Worm (Caenorhabditis elegans) whole organism, mixed stage, embryonic: ENCODE measurements around the gene B0034.4.
A peak's percentile ranks its signal among the peaks of the same experiment; 100 is the strongest.

Experiments used
- M03D4.4 ChIP-seq: sonication (generic microtip); optimal IDR thresholded peaks from 2 replicates; lab custom pipeline; 2017; ENCODE audit warnings: mild to moderate bottlenecking, missing genetic modification characterization, missing compliant biosample characterization
- bed-3 ChIP-seq: fragments of 200-800 bp; sonication (Bioruptor generic); optimal IDR thresholded peaks from 3 replicates; lab custom pipeline; 2018; ENCODE audit warnings: mild to moderate bottlenecking, missing genetic modification characterization, moderate library complexity, missing compliant biosample characterization
- ceh-39 ChIP-seq: fragments of 150-350 bp; optimal IDR thresholded peaks from 2 replicates; lab custom pipeline; 2014; ENCODE audit warnings: missing biosample characterization, missing genetic modification characterization
- ceh-43 ChIP-seq: fragments of 200-800 bp; sonication (Bioruptor generic); optimal IDR thresholded peaks from 2 replicates; lab custom pipeline; 2018; ENCODE audit warnings: mild to moderate bottlenecking, missing genetic modification characterization, moderate library complexity, missing compliant biosample characterization
- ceh-83 ChIP-seq: fragments of 200-800 bp; sonication (Bioruptor generic); optimal IDR thresholded peaks from 2 replicates; lab custom pipeline; 2018; ENCODE audit warnings: mild to moderate bottlenecking, missing genetic modification characterization, missing compliant biosample characterization
- cnd-1 ChIP-seq: fragments of 200-800 bp; sonication (Bioruptor generic); optimal IDR thresholded peaks from 2 replicates; lab custom pipeline; 2018; ENCODE audit warnings: mild to moderate bottlenecking, missing genetic modification characterization, missing compliant biosample characterization
- drap-1 ChIP-seq: fragments of 200-800 bp; sonication (Bioruptor generic); optimal IDR thresholded peaks from 3 replicates; lab custom pipeline; 2018; ENCODE audit warnings: mild to moderate bottlenecking, missing genetic modification characterization, missing compliant biosample characterization
- elt-3 ChIP-seq: fragments of 150-350 bp; optimal IDR thresholded peaks from 2 replicates; lab custom pipeline; 2014; ENCODE audit warnings: missing biosample characterization, missing genetic modification characterization
- flh-1 ChIP-seq: fragments of 200-800 bp; sonication (Bioruptor generic); optimal IDR thresholded peaks from 2 replicates; lab custom pipeline; 2018; ENCODE audit warnings: mild to moderate bottlenecking, missing genetic modification characterization, moderate library complexity, missing compliant biosample characterization
- hlh-1 ChIP-seq: fragments of 150-350 bp; optimal IDR thresholded peaks from 2 replicates; lab custom pipeline; 2014; ENCODE audit warnings: missing biosample characterization, missing genetic modification reagents, missing genetic modification characterization
- lin-13 ChIP-seq: fragments of 150-350 bp; optimal IDR thresholded peaks from 2 replicates; lab custom pipeline; 2014; ENCODE audit warnings: missing biosample characterization, missing genetic modification characterization
- lin-32 ChIP-seq: fragments of 200-800 bp; sonication (Bioruptor generic); optimal IDR thresholded peaks from 2 replicates; lab custom pipeline; 2018; ENCODE audit warnings: mild to moderate bottlenecking, missing genetic modification characterization, missing compliant biosample characterization
- lsy-2 ChIP-seq: fragments of 150-350 bp; optimal IDR thresholded peaks from 2 replicates; lab custom pipeline; 2014; ENCODE audit warnings: missing biosample characterization, missing genetic modification characterization
- mab-5 ChIP-seq: fragments of 150-350 bp; optimal IDR thresholded peaks from 2 replicates; lab custom pipeline; 2014; ENCODE audit warnings: missing biosample characterization, missing genetic modification characterization
- mep-1 ChIP-seq: fragments of 150-350 bp; optimal IDR thresholded peaks from 2 replicates; lab custom pipeline; 2017; ENCODE audit warnings: missing biosample characterization, missing genetic modification reagents, missing genetic modification characterization, inconsistent platforms
- mls-2 ChIP-seq: sonication (generic microtip); optimal IDR thresholded peaks from 2 replicates; lab custom pipeline; 2016; ENCODE audit warnings: mild to moderate bottlenecking, missing genetic modification characterization, moderate library complexity, missing compliant biosample characterization
- nhr-2 ChIP-seq: fragments of 150-350 bp; optimal IDR thresholded peaks from 2 replicates; lab custom pipeline; 2014; ENCODE audit warnings: missing biosample characterization, missing genetic modification characterization
- nhr-237 ChIP-seq: fragments of 150-350 bp; optimal IDR thresholded peaks from 2 replicates; lab custom pipeline; 2014; ENCODE audit warnings: missing biosample characterization, missing genetic modification characterization
- nhr-28 ChIP-seq: fragments of 150-350 bp; optimal IDR thresholded peaks from 2 replicates; lab custom pipeline; 2014; ENCODE audit warnings: missing biosample characterization, missing genetic modification characterization
- pha-4 ChIP-seq: fragments of 150-350 bp; optimal IDR thresholded peaks from 2 replicates; lab custom pipeline; 2018; ENCODE audit warnings: missing biosample characterization, missing genetic modification reagents, missing genetic modification characterization
- sem-2 ChIP-seq: fragments of 200-800 bp; sonication (Bioruptor generic); optimal IDR thresholded peaks from 2 replicates; lab custom pipeline; 2018; ENCODE audit warnings: mild to moderate bottlenecking, missing genetic modification characterization, missing compliant biosample characterization
- snpc-4 ChIP-seq: fragments of 150-350 bp; optimal IDR thresholded peaks from 2 replicates; lab custom pipeline; 2014; ENCODE audit warnings: missing biosample characterization, missing genetic modification characterization
- sptf-1 ChIP-seq: sonication (generic microtip); optimal IDR thresholded peaks from 2 replicates; lab custom pipeline; 2017; ENCODE audit warnings: mild to moderate bottlenecking, missing genetic modification characterization, moderate library complexity, missing compliant biosample characterization
- tbx-8 ChIP-seq: fragments of 200-800 bp; sonication (Bioruptor generic); optimal IDR thresholded peaks from 2 replicates; lab custom pipeline; 2018; ENCODE audit warnings: mild to moderate bottlenecking, missing genetic modification characterization, moderate library complexity, missing compliant biosample characterization
- unc-120 ChIP-seq: sonication (generic microtip); optimal IDR thresholded peaks from 2 replicates; lab custom pipeline; 2017; ENCODE audit warnings: missing genetic modification characterization, missing compliant biosample characterization; ENCODE audit not compliant: poor library complexity, severe bottlenecking
- unc-39 ChIP-seq: fragments of 150-350 bp; optimal IDR thresholded peaks from 2 replicates; lab custom pipeline; 2014; ENCODE audit warnings: missing biosample characterization, missing genetic modification characterization
- unc-62 ChIP-seq: fragments of 150-350 bp; optimal IDR thresholded peaks from 2 replicates; lab custom pipeline; 2014; ENCODE audit warnings: missing biosample characterization, missing genetic modification reagents, missing genetic modification characterization
- zip-8 ChIP-seq: fragments of 150-350 bp; optimal IDR thresholded peaks from 2 replicates; lab custom pipeline; 2014; ENCODE audit warnings: missing biosample characterization, missing genetic modification characterization
- ztf-11 ChIP-seq: fragments of 150-350 bp; optimal IDR thresholded peaks from 2 replicates; lab custom pipeline; 2014; ENCODE audit warnings: missing biosample characterization, missing genetic modification characterization

B0034.4 gene

DNA sequence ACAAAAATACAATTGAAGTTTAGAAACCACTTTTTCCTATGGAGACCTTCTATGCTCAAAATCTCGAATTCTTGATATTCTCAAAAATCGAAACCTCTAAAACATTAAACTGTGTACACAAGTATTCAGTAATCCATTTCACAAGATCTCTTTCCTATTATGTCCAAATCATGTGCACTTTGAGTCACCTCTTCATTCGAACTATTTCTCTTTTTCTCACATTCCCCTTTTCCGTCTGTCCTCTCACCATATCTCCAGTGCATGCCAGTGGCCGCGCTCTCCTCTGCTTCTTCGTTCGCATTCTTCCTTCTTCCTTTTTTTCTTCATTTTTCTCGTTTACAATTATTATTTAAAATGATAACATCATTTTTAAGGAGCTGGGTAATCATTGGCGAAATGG lies 26.7 kb downstream of the B0034.4 start, which contains the start of gene F28B12.1:
Gene F28B12.1, plus strand, starts transcription at position 335 of the 400 bp plus-strand sequence.
- TF ChIP-seq mep-1 = no peak
- no peak for TF ChIP-seq flh-1
- no peak for TF ChIP-seq unc-120 (tag; lab: Kevin White, UChicago)
- TF ChIP-seq drap-1 = no peak
- TF ChIP-seq nhr-28 (tag; lab: Kevin White, UChicago) = no peak
- no peak for TF ChIP-seq ceh-39 (tag; lab: Kevin White, UChicago)
- no peak for TF ChIP-seq lsy-2
- TF ChIP-seq M03D4.4 (tag; lab: Kevin White, UChicago) = no peak
- TF ChIP-seq unc-39 (tag; lab: Kevin White, UChicago) = no peak
- TF ChIP-seq ceh-43 = no peak
- TF ChIP-seq zip-8 (tag; lab: Kevin White, UChicago) = no peak
- TF ChIP-seq pha-4 = no peak
- TF ChIP-seq, all 35 proteins: peak for 0

DNA sequence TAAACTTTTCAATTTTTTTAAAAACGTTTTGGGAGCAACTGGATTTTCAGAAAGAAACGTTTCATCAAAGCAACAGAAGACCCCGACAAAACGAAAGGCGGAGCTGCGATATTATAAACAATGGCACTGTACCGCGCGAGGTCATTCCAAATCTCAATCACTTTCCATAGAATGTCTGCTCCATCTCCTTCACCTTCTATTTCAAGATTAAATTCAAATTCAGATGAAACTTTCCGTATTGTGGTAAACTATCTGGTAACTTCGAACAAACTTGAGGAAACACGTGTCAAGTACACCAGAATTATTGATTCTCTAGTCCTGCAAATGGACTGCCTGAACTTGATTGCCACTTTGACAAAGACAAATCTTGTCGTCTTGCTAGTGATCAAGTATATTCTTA lies 28.5 kb downstream of the B0034.4 start, which contains the start of gene F28B12.6:
Gene F28B12.6, plus strand, starts transcription at position 49 of the 400 bp plus-strand sequence.
- no peak for TF ChIP-seq ceh-83
- TF ChIP-seq nhr-28 (tag; lab: Kevin White, UChicago) = no peak
- TF ChIP-seq bed-3 (GFP tag; lab: Kevin White, UChicago) = no peak
- no peak for TF ChIP-seq unc-39 (tag; lab: Kevin White, UChicago)
- no peak for TF ChIP-seq zip-8 (tag; lab: Kevin White, UChicago)
- no peak for TF ChIP-seq M03D4.4 (tag; lab: Kevin White, UChicago)
- TF ChIP-seq nhr-237 (tag; lab: Kevin White, UChicago) = no peak
- no peak for TF ChIP-seq ceh-43
- no peak for TF ChIP-seq lsy-2
- no peak for TF ChIP-seq snpc-4 (tag; lab: Kevin White, UChicago)
- TF ChIP-seq unc-62 (GFP tag; lab: Kevin White, UChicago) = no peak
- TF ChIP-seq lin-13 (tag; lab: Kevin White, UChicago) = no peak
- TF ChIP-seq sptf-1 (tag; lab: Kevin White, UChicago) = no peak
- no peak for TF ChIP-seq mab-5 (tag; lab: Kevin White, UChicago)
- TF ChIP-seq tbx-8 (GFP tag; lab: Kevin White, UChicago) = no peak
- no peak for TF ChIP-seq mep-1

- TF ChIP-seq elt-3 (no peak), ceh-83 (no peak), pha-4 (no peak), bed-3 (GFP tag; lab: Kevin White, UChicago) (no peak), cnd-1 (tag; lab: Kevin White, UChicago) (no peak), lin-13 (tag; lab: Kevin White, UChicago) (no peak), hlh-1 (tag; lab: Kevin White, UChicago) (no peak), M03D4.4 (tag; lab: Kevin White, UChicago) (no peak), lsy-2 (no peak), mab-5 (tag; lab: Kevin White, UChicago) (no peak)
Measured at ce11 chrII:5936009-5936408, 33.3 kb downstream of the B0034.4 start.

DNA sequence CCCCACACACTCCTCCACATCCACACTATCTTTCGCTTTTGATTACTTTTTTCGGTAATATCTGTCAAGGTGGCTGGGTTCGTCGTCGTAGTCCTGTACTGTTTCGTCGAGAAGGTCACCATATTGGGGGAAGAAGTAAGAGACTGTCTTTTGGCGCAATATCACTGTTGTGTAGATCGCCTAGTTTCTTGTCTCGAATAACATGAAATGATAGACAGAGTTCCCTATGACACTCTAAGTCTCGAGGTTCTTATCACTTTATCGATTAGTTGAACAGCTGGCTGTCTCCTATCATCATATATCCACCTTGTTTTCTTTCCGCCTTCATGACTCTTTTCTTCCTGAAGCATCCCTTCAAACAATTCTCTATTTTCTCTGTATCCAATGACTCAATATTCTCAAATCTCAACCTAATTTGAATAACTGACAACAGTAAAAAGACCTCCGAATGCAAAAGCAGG lies 35.3 kb downstream of the B0034.4 start:
- TF ChIP-seq ceh-43 = no peak
- TF ChIP-seq unc-62 (GFP tag; lab: Kevin White, UChicago) = peak; percentile 70
- peak; percentile 63 for TF ChIP-seq hlh-1 (tag; lab: Kevin White, UChicago)
- TF ChIP-seq, all 35 proteins: peak for 2

- no peak for TF ChIP-seq ceh-83
- TF ChIP-seq lin-32 (GFP tag; lab: Kevin White, UChicago) = peak; percentile 63
- no peak for TF ChIP-seq ztf-11
- TF ChIP-seq sem-2 (GFP tag; lab: Kevin White, UChicago) = no peak
- TF ChIP-seq cnd-1 (tag; lab: Kevin White, UChicago) = peak; percentile 72
- peak; percentile 94 for TF ChIP-seq nhr-2
- TF ChIP-seq mab-5 (tag; lab: Kevin White, UChicago) = no peak
- peak; percentile 24 for TF ChIP-seq sptf-1 (tag; lab: Kevin White, UChicago)
- TF ChIP-seq ceh-43 = no peak
- peak; percentile 27 for TF ChIP-seq mls-2 (tag; lab: Kevin White, UChicago)
- no peak for TF ChIP-seq M03D4.4 (tag; lab: Kevin White, UChicago)
Measured at ce11 chrII:5933133-5933532, 36.2 kb downstream of the B0034.4 start.
